Worm (Caenorhabditis elegans) whole organism, early embryonic: ENCODE measurements around the gene grl-8.

Experiments
- F13C5.2 ChIP-seq: sonication (generic microtip); optimal IDR thresholded peaks from 2 replicates; lab custom pipeline; 2017; ENCODE audit warnings: mild to moderate bottlenecking, missing genetic modification characterization, inconsistent platforms, missing compliant biosample characterization
- ceh-13 ChIP-seq: fragments of 200-800 bp; sonication (Bioruptor generic); optimal IDR thresholded peaks from 2 replicates; lab custom pipeline; 2018; ENCODE audit warnings: mild to moderate bottlenecking, missing genetic modification characterization, missing compliant biosample characterization
- hmbx-1 ChIP-seq: sonication (generic microtip); optimal IDR thresholded peaks from 2 replicates; lab custom pipeline; 2016; ENCODE audit warnings: mild to moderate bottlenecking, missing genetic modification characterization, missing compliant biosample characterization
- hnd-1 ChIP-seq: sonication (generic microtip); optimal IDR thresholded peaks from 2 replicates; lab custom pipeline; 2016; ENCODE audit warnings: missing genetic modification characterization, missing compliant biosample characterization
- sea-1 ChIP-seq: fragments of 200-800 bp; sonication (Bioruptor generic); conservative IDR thresholded peaks from 2 replicates; pipeline ENCODE4 v1.3.6; 2022; ENCODE audit warnings: missing genetic modification characterization, missing compliant biosample characterization

ce11 chrV:6744774-6745173 lies 11.9 kb upstream of the grl-8 start, which contains the start of gene T25F10.3:
- no peak for TF ChIP-seq hnd-1 (tag; lab: Kevin White, UChicago)
- no peak for TF ChIP-seq ceh-13
- no peak for TF ChIP-seq hmbx-1 (tag; lab: Kevin White, UChicago)
- TF ChIP-seq F13C5.2: no peak
- TF ChIP-seq sea-1 (GFP tag; lab: Robert Waterston, UW): no peak
